Fruit fly (Drosophila melanogaster) whole organism, embryonic: ENCODE measurements around the gene Leash.

Experiments used
- Blimp-1 ChIP-seq: fragments of 200-800 bp; sonication (Bioruptor generic); optimal IDR thresholded peaks from 3 replicates; lab custom pipeline; 2018; ENCODE audit warnings: missing biosample characterization, missing genetic modification characterization, mild to moderate bottlenecking, moderate library complexity, missing genetic modification reagents
- CG10431 ChIP-seq: fragments of 200-800 bp; sonication (Bioruptor generic); optimal IDR thresholded peaks from 3 replicates; lab custom pipeline; 2018; ENCODE audit warnings: missing biosample characterization, mild to moderate bottlenecking, missing genetic modification characterization
- CG10462 ChIP-seq: fragments of 200-800 bp; sonication (Bioruptor generic); optimal IDR thresholded peaks from 2 replicates; lab custom pipeline; 2016; ENCODE audit warnings: missing biosample characterization, missing genetic modification characterization
- CG10959 ChIP-seq: fragments of 200-800 bp; sonication (Bioruptor generic); IDR thresholded peaks from 2 replicates; pipeline ENCODE4 v1.3.6; 2022; ENCODE audit warnings: missing biosample characterization, missing genetic modification characterization
- CG15073 ChIP-seq: fragments of 200-800 bp; sonication (Bioruptor generic); optimal IDR thresholded peaks from 2 replicates; lab custom pipeline; 2016; ENCODE audit warnings: missing biosample characterization, missing genetic modification characterization
- CG2712 ChIP-seq: fragments of 200-800 bp; optimal IDR thresholded peaks from 3 replicates; lab custom pipeline; 2019; ENCODE audit warnings: missing biosample characterization, mild to moderate bottlenecking, missing genetic modification characterization, moderate library complexity
- CG32532 ChIP-seq: fragments of 200-800 bp; sonication (Bioruptor generic); IDR thresholded peaks from 2 replicates; pipeline ENCODE4 v1.3.6; 2022; ENCODE audit warnings: missing biosample characterization, missing genetic modification characterization
- CG33213 ChIP-seq: fragments of 200-800 bp; sonication (Bioruptor generic); optimal IDR thresholded peaks from 3 replicates; lab custom pipeline; 2016; ENCODE audit warnings: missing biosample characterization, missing genetic modification characterization
- CG34422 ChIP-seq: fragments of 200-800 bp; sonication (Bioruptor generic); IDR thresholded peaks from 3 replicates; pipeline ENCODE4 v1.3.6; 2022; ENCODE audit warnings: missing biosample characterization, missing genetic modification characterization
- CG4282 ChIP-seq: fragments of 200-800 bp; sonication (Bioruptor generic); optimal IDR thresholded peaks from 2 replicates; lab custom pipeline; 2016; ENCODE audit warnings: missing biosample characterization, missing genetic modification characterization
- CG4730 ChIP-seq: fragments of 200-800 bp; sonication (Bioruptor generic); IDR thresholded peaks from 2 replicates; pipeline ENCODE4 v1.3.6; 2022; ENCODE audit warnings: missing biosample characterization, missing genetic modification characterization
- CG5180 ChIP-seq: fragments of 200-800 bp; sonication (Bioruptor generic); optimal IDR thresholded peaks from 3 replicates; lab custom pipeline; 2017; ENCODE audit warnings: missing biosample characterization, missing genetic modification characterization, mild to moderate bottlenecking, moderate library complexity, missing genetic modification reagents
- CG5953 ChIP-seq: fragments of 200-800 bp; sonication (Bioruptor generic); IDR thresholded peaks from 2 replicates; pipeline ENCODE4 v1.3.6; 2022; ENCODE audit warnings: missing biosample characterization, missing genetic modification characterization
- CG6689 ChIP-seq: fragments of 200-800 bp; sonication (Bioruptor generic); IDR thresholded peaks from 2 replicates; pipeline ENCODE4 v1.3.6; 2022; ENCODE audit warnings: missing biosample characterization, missing genetic modification characterization
- CG7786 ChIP-seq: fragments of 200-800 bp; sonication (Bioruptor generic); optimal IDR thresholded peaks from 2 replicates; lab custom pipeline; 2016; ENCODE audit warnings: missing biosample characterization, missing genetic modification characterization
- CG8281 ChIP-seq: fragments of 200-800 bp; sonication (Bioruptor generic); optimal IDR thresholded peaks from 2 replicates; lab custom pipeline; 2018; ENCODE audit warnings: missing biosample characterization, mild to moderate bottlenecking, missing genetic modification characterization, moderate library complexity
- CG9817 ChIP-seq: fragments of 200-800 bp; sonication (Bioruptor generic); optimal IDR thresholded peaks from 2 replicates; lab custom pipeline; 2018; ENCODE audit warnings: missing biosample characterization, mild to moderate bottlenecking, missing genetic modification characterization, moderate library complexity
- Camta ChIP-seq: fragments of 200-800 bp; sonication (Bioruptor generic); optimal IDR thresholded peaks from 2 replicates; lab custom pipeline; 2016; ENCODE audit warnings: missing biosample characterization, missing genetic modification characterization
- Doc3 ChIP-seq: fragments of 200-800 bp; sonication (Bioruptor generic); IDR thresholded peaks from 3 replicates; pipeline ENCODE4 v1.3.6; 2022; ENCODE audit warnings: missing biosample characterization, missing genetic modification characterization; ENCODE audit not compliant: partially characterized antibody
- Dref ChIP-seq: fragments of 200-800 bp; sonication (Bioruptor generic); IDR thresholded peaks from 2 replicates; pipeline ENCODE4 v1.3.6; 2022; ENCODE audit warnings: missing biosample characterization, missing genetic modification characterization
- ERR ChIP-seq: fragments of 200-800 bp; sonication (Bioruptor generic); optimal IDR thresholded peaks from 2 replicates; lab custom pipeline; 2016; ENCODE audit warnings: missing biosample characterization, missing genetic modification characterization
- Fer3 ChIP-seq: fragments of 200-800 bp; sonication (Bioruptor generic); optimal IDR thresholded peaks from 2 replicates; lab custom pipeline; 2018; ENCODE audit warnings: missing biosample characterization, mild to moderate bottlenecking, missing genetic modification characterization, moderate library complexity
- Hr3 ChIP-seq: fragments of 200-800 bp; sonication (Bioruptor generic); optimal IDR thresholded peaks from 3 replicates; lab custom pipeline; 2016; ENCODE audit warnings: missing biosample characterization, missing genetic modification characterization
- Hsf ChIP-seq: fragments of 200-800 bp; sonication (Bioruptor generic); optimal IDR thresholded peaks from 3 replicates; lab custom pipeline; 2016; ENCODE audit warnings: missing biosample characterization, missing genetic modification characterization
- Nf-YA ChIP-seq: fragments of 200-800 bp; sonication (Bioruptor generic); IDR thresholded peaks from 2 replicates; pipeline ENCODE4 v1.3.6; 2022; ENCODE audit warnings: missing biosample characterization, missing genetic modification characterization
- PHDP ChIP-seq: fragments of 200-800 bp; sonication (Bioruptor generic); optimal IDR thresholded peaks from 3 replicates; lab custom pipeline; 2018; ENCODE audit warnings: missing biosample characterization, mild to moderate bottlenecking, missing genetic modification characterization, moderate library complexity
- Pdp1 ChIP-seq, 2 experiments: fragments of 200-800 bp; sonication (Bioruptor generic); optimal IDR thresholded peaks; 3 replicates each; lab custom pipeline; 2016; ENCODE audit warnings: missing biosample characterization in 2 of 2, missing genetic modification characterization in 2 of 2, mild to moderate bottlenecking in 1 of 2, moderate library complexity in 1 of 2
- Sox100B ChIP-seq: fragments of 200-800 bp; sonication (Bioruptor generic); optimal IDR thresholded peaks from 3 replicates; lab custom pipeline; 2018; ENCODE audit warnings: missing biosample characterization, mild to moderate bottlenecking, missing genetic modification characterization
- Trl ChIP-seq, 3 experiments: fragments of >200 bp in 2 of 3; fragments of 200-800 bp in 1 of 3; sonication (Bioruptor generic) in 1 of 3; optimal IDR thresholded peaks; 2 replicates in 1 of 3; 3 replicates in 2 of 3; lab custom pipeline; 2016 to 2017; ENCODE audit warnings: missing biosample characterization in 1 of 3, missing genetic modification characterization in 1 of 3
- abd-A ChIP-seq: fragments of 200-800 bp; sonication (Bioruptor generic); optimal IDR thresholded peaks from 3 replicates; lab custom pipeline; 2019; ENCODE audit warnings: missing biosample characterization, mild to moderate bottlenecking, missing genetic modification characterization, moderate library complexity
- ci ChIP-seq: fragments of 200-800 bp; sonication (Bioruptor generic); IDR thresholded peaks from 3 replicates; pipeline ENCODE4 v1.3.6; 2022; ENCODE audit warnings: missing biosample characterization, missing genetic modification characterization
- dati ChIP-seq: fragments of 200-800 bp; sonication (Bioruptor generic); IDR thresholded peaks from 2 replicates; pipeline ENCODE4 v1.3.6; 2022; ENCODE audit warnings: missing biosample characterization, missing genetic modification characterization
- ems ChIP-seq: fragments of 200-800 bp; sonication (Bioruptor generic); optimal IDR thresholded peaks from 3 replicates; lab custom pipeline; 2016; ENCODE audit warnings: missing biosample characterization, missing genetic modification characterization
- esg ChIP-seq: fragments of 200-800 bp; sonication (Bioruptor generic); conservative IDR thresholded peaks from 2 replicates; pipeline ENCODE4 v1.3.6; 2022; ENCODE audit warnings: missing biosample characterization, missing genetic modification characterization
- exex ChIP-seq: fragments of 200-800 bp; sonication (Bioruptor generic); optimal IDR thresholded peaks from 4 replicates; lab custom pipeline; 2018; ENCODE audit warnings: missing biosample characterization, mild to moderate bottlenecking, missing genetic modification characterization, moderate library complexity
- fd102C ChIP-seq: fragments of 200-800 bp; sonication (Bioruptor generic); optimal IDR thresholded peaks from 2 replicates; lab custom pipeline; 2018; ENCODE audit warnings: missing biosample characterization, mild to moderate bottlenecking, missing genetic modification characterization, moderate library complexity
- grau ChIP-seq: fragments of 200-800 bp; optimal IDR thresholded peaks from 3 replicates; lab custom pipeline; 2019; ENCODE audit warnings: missing biosample characterization, mild to moderate bottlenecking, missing genetic modification characterization, moderate library complexity
- gt ChIP-seq: fragments of 200-800 bp; sonication (Bioruptor generic); IDR thresholded peaks from 2 replicates; pipeline ENCODE4 v1.3.6; 2022; ENCODE audit warnings: missing biosample characterization, missing genetic modification characterization
- hbn ChIP-seq: fragments of 200-800 bp; sonication (Bioruptor generic); IDR thresholded peaks from 2 replicates; pipeline ENCODE4 v1.3.6; 2022; ENCODE audit warnings: missing biosample characterization, missing genetic modification characterization; ENCODE audit not compliant: partially characterized antibody
- hth ChIP-seq: fragments of >200 bp; optimal IDR thresholded peaks from 2 replicates; lab custom pipeline; 2017; ENCODE audit warnings: inconsistent platforms
- kay ChIP-seq: fragments of 200-800 bp; sonication (Bioruptor generic); optimal IDR thresholded peaks from 2 replicates; lab custom pipeline; 2016; ENCODE audit warnings: missing biosample characterization, missing genetic modification characterization
- ken ChIP-seq: fragments of 200-800 bp; sonication (Bioruptor generic); IDR thresholded peaks from 3 replicates; pipeline ENCODE4 v1.3.6; 2022; ENCODE audit warnings: missing biosample characterization, missing genetic modification characterization
- lab ChIP-seq: fragments of 200-800 bp; sonication (Bioruptor generic); optimal IDR thresholded peaks from 3 replicates; lab custom pipeline; 2017; ENCODE audit warnings: missing biosample characterization, missing genetic modification characterization, mild to moderate bottlenecking, moderate library complexity, missing genetic modification reagents
- mam ChIP-seq: fragments of 200-800 bp; sonication (Bioruptor generic); optimal IDR thresholded peaks from 3 replicates; lab custom pipeline; 2016; ENCODE audit warnings: missing biosample characterization, missing genetic modification characterization
- schlank ChIP-seq: fragments of 200-800 bp; sonication (Bioruptor generic); optimal IDR thresholded peaks from 2 replicates; lab custom pipeline; 2018; ENCODE audit warnings: missing biosample characterization, mild to moderate bottlenecking, missing genetic modification characterization
- trh ChIP-seq: fragments of 200-800 bp; sonication (Bioruptor generic); optimal IDR thresholded peaks from 2 replicates; lab custom pipeline; 2016; ENCODE audit warnings: missing biosample characterization, missing genetic modification characterization
- vnd ChIP-seq: fragments of 200-800 bp; sonication (Bioruptor generic); IDR thresholded peaks from 3 replicates; pipeline ENCODE4 v1.3.6; 2022; ENCODE audit warnings: missing biosample characterization, missing genetic modification characterization; ENCODE audit not compliant: partially characterized antibody
- wdn ChIP-seq: fragments of 200-800 bp; sonication (Bioruptor generic); IDR thresholded peaks from 2 replicates; pipeline ENCODE4 v1.3.6; 2022; ENCODE audit warnings: missing biosample characterization, missing genetic modification characterization
- zen ChIP-seq: fragments of 200-800 bp; sonication (Bioruptor generic); optimal IDR thresholded peaks from 3 replicates; lab custom pipeline; 2018; ENCODE audit warnings: missing biosample characterization, mild to moderate bottlenecking, missing genetic modification characterization, moderate library complexity

Leash gene

dm6 chr3R:10886462-10887315 lies 1.3 kb downstream of the Leash start (continued):
- peak; percentile 90 for TF ChIP-seq ci
- peak; percentile 91 for TF ChIP-seq Fer3 (tag; lab: Kevin White, UChicago)
- TF ChIP-seq CG34422: peak; percentile 80
- TF ChIP-seq CG4282 (GFP tag; lab: Kevin White, UChicago): peak; percentile 66
- 0 out of 2 replicates have a peak, but pooled peaks have one; percentile 24 for TF ChIP-seq CG10959 (GFP tag; lab: Robert Waterston, UW)
- TF ChIP-seq CG9817 (tag; lab: Kevin White, UChicago): peak; percentile 90
- peak; percentile 74 for TF ChIP-seq schlank (tag; lab: Kevin White, UChicago)
- TF ChIP-seq Sox100B (GFP tag; lab: Kevin White, UChicago): peak; percentile 89
- TF ChIP-seq CG4730 (GFP tag; lab: Robert Waterston, UW): peak; percentile 76
- TF ChIP-seq CG7786: peak; percentile 89
- peak; percentile 43; the same call in 1 of the 3 replicates for TF ChIP-seq ken
- peak; percentile 69 for TF ChIP-seq CG10462 (GFP tag; lab: Kevin White, UChicago)
- peak; percentile 85 for TF ChIP-seq Hr3 (GFP tag; lab: Kevin White, UChicago)
- peak; percentile 87 for TF ChIP-seq CG6689 (GFP tag; lab: Robert Waterston, UW)

dm6 chr3R:10888300-10888632 lies 2.9 kb downstream of the Leash start:
- no peak for TF ChIP-seq Nf-YA (GFP tag; lab: Robert Waterston, UW)
- TF ChIP-seq Hsf (GFP tag; lab: Kevin White, UChicago): no peak
- TF ChIP-seq vnd (GFP tag; lab: Robert Waterston, UW): no peak
- TF ChIP-seq exex (tag; lab: Kevin White, UChicago): peak; percentile 79
- TF ChIP-seq esg (GFP tag; lab: Robert Waterston, UW): no peak
- TF ChIP-seq CG10959 (GFP tag; lab: Robert Waterston, UW): no peak
- no peak for TF ChIP-seq CG10431 (GFP tag; lab: Kevin White, UChicago)
- TF ChIP-seq Camta: no peak
- no peak for TF ChIP-seq CG2712 (tag; lab: Kevin White, UChicago)
- TF ChIP-seq CG15073: no peak
- TF ChIP-seq CG32532: no peak
- no peak for TF ChIP-seq trh (GFP tag; lab: Kevin White, UChicago)
- TF ChIP-seq Trl (optimal IDR thresholded peaks at IDR 0.05; lab: Kevin White, UChicago): peak in 1 of 2 experiments; percentile 2
- TF ChIP-seq Trl (GFP tag; optimal IDR thresholded peaks at IDR 0.05; lab: Kevin White, UChicago): no peak
- no peak for TF ChIP-seq lab (GFP tag; lab: Kevin White, UChicago)
- no peak for TF ChIP-seq hth
- TF ChIP-seq kay (GFP tag; lab: Kevin White, UChicago): peak; percentile 21
- TF ChIP-seq Dref (GFP tag; lab: Robert Waterston, UW): no peak
- TF ChIP-seq gt (GFP tag; lab: Robert Waterston, UW): no peak
- no peak for TF ChIP-seq ems
- TF ChIP-seq CG8281: no peak
- TF ChIP-seq abd-A: no peak
- no peak for TF ChIP-seq CG5180 (GFP tag; lab: Kevin White, UChicago)
- no peak for TF ChIP-seq wdn (GFP tag; lab: Robert Waterston, UW)
- no peak for TF ChIP-seq fd102C
- peak; percentile 67 for TF ChIP-seq ERR (GFP tag; lab: Kevin White, UChicago)
- TF ChIP-seq zen (tag; lab: Kevin White, UChicago): no peak
- no peak for TF ChIP-seq CG33213 (GFP tag; lab: Kevin White, UChicago)
- no peak for TF ChIP-seq CG5953 (GFP tag; lab: Robert Waterston, UW)
- no peak for TF ChIP-seq Doc3 (GFP tag; lab: Robert Waterston, UW)
- TF ChIP-seq hbn (GFP tag; lab: Robert Waterston, UW): no peak
- TF ChIP-seq Pdp1 (GFP tag; optimal IDR thresholded peaks at IDR 0.05; lab: Kevin White, UChicago): no peak
- TF ChIP-seq dati (GFP tag; lab: Robert Waterston, UW): no peak
- TF ChIP-seq Blimp-1 (GFP tag; lab: Kevin White, UChicago): no peak
- TF ChIP-seq grau (tag; lab: Kevin White, UChicago): no peak
- TF ChIP-seq mam (GFP tag; lab: Kevin White, UChicago): no peak
- no peak for TF ChIP-seq PHDP (tag; lab: Kevin White, UChicago)
